Worm (Caenorhabditis elegans) whole organism, L4/young adult: ENCODE measurements around the gene unc-116.

Experiments
- W03F9.2 ChIP-seq: fragments of 150-350 bp; optimal IDR thresholded peaks from 2 replicates; lab custom pipeline; 2014; ENCODE audit warnings: missing biosample characterization, missing genetic modification characterization
- dao-5 ChIP-seq: sonication (generic microtip); optimal IDR thresholded peaks from 2 replicates; lab custom pipeline; 2016; ENCODE audit warnings: missing genotype, missing genetic modification characterization, moderate library complexity, missing compliant biosample characterization
- him-1 ChIP-seq: sonication (generic microtip); optimal IDR thresholded peaks from 2 replicates; lab custom pipeline; 2016; ENCODE audit warnings: missing genotype, missing genetic modification reagents, missing genetic modification characterization, missing compliant biosample characterization

unc-116 gene

ce11 chrIII:8354644-8355461, at the start of gene unc-116:
TSS of gene unc-116 (minus strand) at chrIII:8355174.
- TF ChIP-seq W03F9.2 (no peak), him-1 (tag; lab: Kevin White, UChicago) (peak; percentile 17)

ce11 chrIII:8403507-8403906, 48.5 kb upstream of the unc-116 start, which contains the start of gene cutc-1:
TSS of gene cutc-1 (minus strand) at chrIII:8403607.
- TF ChIP-seq dao-5, result no peak
- no peak for TF ChIP-seq him-1 (tag; lab: Kevin White, UChicago)
- TF ChIP-seq W03F9.2, result no peak

ce11 chrIII:8402633-8403032, 47.7 kb upstream of the unc-116 start:
- TF ChIP-seq dao-5, result no peak
- no peak for TF ChIP-seq W03F9.2
- TF ChIP-seq him-1 (tag; lab: Kevin White, UChicago), result no peak

- TF ChIP-seq him-1 (tag; lab: Kevin White, UChicago) (no peak), dao-5 (no peak), W03F9.2 (no peak)
These were observed 46.9 kb upstream of the unc-116 start, which contains the start of gene lap-1 for ce11 chrIII:8401887-8402286. TSS of gene lap-1 (minus strand) at chrIII:8401928.

- TF ChIP-seq dao-5 (no peak), W03F9.2 (no peak), him-1 (tag; lab: Kevin White, UChicago) (no peak)
These were observed 45.5 kb upstream of the unc-116 start for ce11 chrIII:8400478-8400877.

ce11 chrIII:8398411-8398810, 43.4 kb upstream of the unc-116 start, which contains the start of gene ZK353.2:
TSS of gene ZK353.2 (plus strand) at chrIII:8398711.
- TF ChIP-seq him-1 (tag; lab: Kevin White, UChicago) (no peak), W03F9.2 (no peak), dao-5 (no peak)

- no peak for TF ChIP-seq W03F9.2
- no peak for TF ChIP-seq him-1 (tag; lab: Kevin White, UChicago)
- no peak for TF ChIP-seq dao-5
These were observed 40.7 kb upstream of the unc-116 start, which contains the start of gene ZK353.3 for ce11 chrIII:8395685-8396084. TSS of gene ZK353.3 (plus strand) at chrIII:8395985.

ce11 chrIII:8394374-8395302, 39.7 kb upstream of the unc-116 start, which contains the start of gene ZK353.10:
TSS of gene ZK353.10 (minus strand) at chrIII:8394424.
- TF ChIP-seq dao-5 (no peak), him-1 (tag; lab: Kevin White, UChicago) (peak; percentile 41), W03F9.2 (no peak)

- TF ChIP-seq him-1 (tag; lab: Kevin White, UChicago) (peak; percentile 54), dao-5 (no peak), W03F9.2 (no peak)
These were observed 37.3 kb upstream of the unc-116 start for ce11 chrIII:8392307-8392706.

- TF ChIP-seq him-1 (tag; lab: Kevin White, UChicago) (peak; percentile 40), W03F9.2 (no peak), dao-5 (no peak)
These were observed 34.6 kb upstream of the unc-116 start, which contains the start of gene ZK353.4 for ce11 chrIII:8389539-8389938. TSS of gene ZK353.4 (minus strand) at chrIII:8389639.

ce11 chrIII:8380645-8381044, 25.7 kb upstream of the unc-116 start, which contains the start of gene R05D3.12:
TSS of gene R05D3.12 (plus strand) at chrIII:8380945.
- TF ChIP-seq W03F9.2 (no peak), dao-5 (no peak), him-1 (tag; lab: Kevin White, UChicago) (no peak)

- TF ChIP-seq dao-5, result no peak
- no peak for TF ChIP-seq W03F9.2
- no peak for TF ChIP-seq him-1 (tag; lab: Kevin White, UChicago)
These were observed 20.0 kb upstream of the unc-116 start, which contains the start of gene met-2 for ce11 chrIII:8375000-8375399. TSS of gene met-2 (plus strand) at chrIII:8375300.

- TF ChIP-seq him-1 (tag; lab: Kevin White, UChicago) (no peak), dao-5 (no peak), W03F9.2 (no peak)
These were observed 16.8 kb upstream of the unc-116 start, which contains the start of gene lmbr-1 for ce11 chrIII:8371595-8372305. TSS of gene lmbr-1 (plus strand) at chrIII:8372255.
